Worm (Caenorhabditis elegans) whole organism, L3 larva: Measurements from ENCODE around the gene R166.3.

Experiments used
- R02D3.7 ChIP-seq: fragments of 150-350 bp; optimal IDR thresholded peaks from 2 replicates; lab custom pipeline; 2014; ENCODE audit warnings: missing biosample characterization, missing genetic modification characterization
- ZK546.5 ChIP-seq: sonication (generic microtip); optimal IDR thresholded peaks from 2 replicates; lab custom pipeline; 2017; ENCODE audit warnings: missing biosample characterization, missing genetic modification characterization
- aly-2 ChIP-seq: fragments of 150-350 bp; optimal IDR thresholded peaks from 2 replicates; lab custom pipeline; 2014; ENCODE audit warnings: missing biosample characterization, missing genetic modification characterization
- ama-1 ChIP-seq: fragments of 150-350 bp; optimal IDR thresholded peaks from 2 replicates; lab custom pipeline; 2018
- ceh-16 ChIP-seq: sonication (generic microtip); optimal IDR thresholded peaks from 2 replicates; lab custom pipeline; 2017; ENCODE audit warnings: missing biosample characterization, missing genetic modification characterization
- ceh-28 ChIP-seq: fragments of 150-350 bp; optimal IDR thresholded peaks from 2 replicates; lab custom pipeline; 2014; ENCODE audit warnings: missing biosample characterization, missing genetic modification reagents, missing genetic modification characterization
- ceh-82 ChIP-seq: fragments of 150-350 bp; optimal IDR thresholded peaks from 2 replicates; lab custom pipeline; 2014; ENCODE audit warnings: missing biosample characterization, missing genetic modification characterization
- ceh-9 ChIP-seq: sonication (generic microtip); optimal IDR thresholded peaks from 2 replicates; lab custom pipeline; 2018; ENCODE audit warnings: missing biosample characterization, missing genetic modification characterization
- daf-12 ChIP-seq: fragments of 150-350 bp; optimal IDR thresholded peaks from 2 replicates; lab custom pipeline; 2014; ENCODE audit warnings: missing biosample characterization, missing genetic modification reagents, missing genetic modification characterization
- egl-27 ChIP-seq: sonication (generic microtip); optimal IDR thresholded peaks from 4 replicates; lab custom pipeline; 2017; ENCODE audit warnings: missing biosample characterization, missing genetic modification reagents, missing genetic modification characterization
- egl-5 ChIP-seq: fragments of 150-350 bp; optimal IDR thresholded peaks from 2 replicates; lab custom pipeline; 2017; ENCODE audit warnings: missing biosample characterization, missing genetic modification reagents, missing genetic modification characterization, inconsistent platforms
- elt-1 ChIP-seq: fragments of 150-350 bp; optimal IDR thresholded peaks from 2 replicates; lab custom pipeline; 2014; ENCODE audit warnings: missing biosample characterization, missing genetic modification characterization
- elt-2 ChIP-seq: sonication (generic microtip); optimal IDR thresholded peaks from 2 replicates; lab custom pipeline; 2016; ENCODE audit warnings: missing genetic modification reagents, mild to moderate bottlenecking, missing genetic modification characterization, missing compliant biosample characterization
- elt-3 ChIP-seq, 3 experiments: fragments of 150-350 bp in 1 of 3; sonication (generic microtip) in 2 of 3; optimal IDR thresholded peaks; 2 replicates in 2 of 3; 4 replicates in 1 of 3; lab custom pipeline; 2014 to 2017; ENCODE audit warnings: missing biosample characterization in 3 of 3, missing genetic modification characterization in 3 of 3
- eor-1 ChIP-seq, 2 experiments: fragments of 150-350 bp; optimal IDR thresholded peaks; 2 replicates each; lab custom pipeline; 2014 to 2018; ENCODE audit warnings: missing biosample characterization in 2 of 2, missing genetic modification characterization in 2 of 2
- fkh-10 ChIP-seq: sonication (generic microtip); optimal IDR thresholded peaks from 2 replicates; lab custom pipeline; 2017; ENCODE audit warnings: missing biosample characterization, missing genetic modification reagents, missing genetic modification characterization
- fkh-2 ChIP-seq: fragments of 150-350 bp; optimal IDR thresholded peaks from 2 replicates; lab custom pipeline; 2014; ENCODE audit warnings: missing biosample characterization, missing genetic modification reagents, missing genetic modification characterization
- fos-1 ChIP-seq: fragments of 150-350 bp; optimal IDR thresholded peaks from 2 replicates; lab custom pipeline; 2014; ENCODE audit warnings: missing biosample characterization, missing genetic modification characterization
- hmg-11 ChIP-seq: sonication (generic microtip); optimal IDR thresholded peaks from 2 replicates; lab custom pipeline; 2016; ENCODE audit warnings: missing genetic modification characterization, missing compliant biosample characterization
- jun-1 ChIP-seq: fragments of 150-350 bp; optimal IDR thresholded peaks from 2 replicates; lab custom pipeline; 2014; ENCODE audit warnings: missing biosample characterization, missing genetic modification reagents, missing genetic modification characterization
- lin-15B ChIP-seq: fragments of 150-350 bp; optimal IDR thresholded peaks from 2 replicates; lab custom pipeline; 2014; ENCODE audit warnings: missing biosample characterization, missing genetic modification characterization
- lin-39 ChIP-seq: fragments of 150-350 bp; optimal IDR thresholded peaks from 2 replicates; lab custom pipeline; 2018; ENCODE audit warnings: missing biosample characterization, missing genetic modification reagents, missing genetic modification characterization
- lsy-12 ChIP-seq: sonication (generic microtip); optimal IDR thresholded peaks from 2 replicates; lab custom pipeline; 2016; ENCODE audit warnings: mild to moderate bottlenecking, missing genetic modification characterization, missing compliant biosample characterization
- mdl-1 ChIP-seq: fragments of 150-350 bp; optimal IDR thresholded peaks from 2 replicates; lab custom pipeline; 2014; ENCODE audit warnings: missing biosample characterization, missing genetic modification characterization
- mml-1 ChIP-seq: fragments of 150-350 bp; sonication (generic microtip); optimal IDR thresholded peaks from 3 replicates; lab custom pipeline; 2014; ENCODE audit warnings: missing biosample characterization, missing genetic modification characterization
- nfya-1 ChIP-seq: sonication (generic microtip); optimal IDR thresholded peaks from 2 replicates; lab custom pipeline; 2017; ENCODE audit warnings: missing genetic modification characterization, mild to moderate bottlenecking, missing compliant biosample characterization, antibody characterized with exemption, moderate library complexity; ENCODE audit not compliant: insufficient read depth
- nhr-11 ChIP-seq: fragments of 150-350 bp; optimal IDR thresholded peaks from 2 replicates; lab custom pipeline; 2014; ENCODE audit warnings: missing biosample characterization, missing genetic modification characterization
- nhr-12 ChIP-seq: fragments of 150-350 bp; optimal IDR thresholded peaks from 2 replicates; lab custom pipeline; 2014; ENCODE audit warnings: missing biosample characterization, missing genetic modification characterization
- nhr-23 ChIP-seq: fragments of 150-350 bp; optimal IDR thresholded peaks from 2 replicates; lab custom pipeline; 2014; ENCODE audit warnings: missing biosample characterization, missing genetic modification reagents, missing genetic modification characterization
- nhr-237 ChIP-seq: fragments of 150-350 bp; optimal IDR thresholded peaks from 2 replicates; lab custom pipeline; 2014; ENCODE audit warnings: missing biosample characterization, missing genetic modification characterization
- nhr-25 ChIP-seq: sonication (generic microtip); optimal IDR thresholded peaks from 2 replicates; lab custom pipeline; 2017; ENCODE audit warnings: missing biosample characterization, missing genetic modification characterization
- nhr-28 ChIP-seq: fragments of 150-350 bp; optimal IDR thresholded peaks from 2 replicates; lab custom pipeline; 2014; ENCODE audit warnings: missing biosample characterization, missing genetic modification characterization
- nhr-43 ChIP-seq: sonication (generic microtip); optimal IDR thresholded peaks from 2 replicates; lab custom pipeline; 2016; ENCODE audit warnings: mild to moderate bottlenecking, missing genetic modification characterization, missing compliant biosample characterization; ENCODE audit not compliant: poor library complexity, severe bottlenecking
- nhr-67 ChIP-seq: fragments of 150-350 bp; optimal IDR thresholded peaks from 2 replicates; lab custom pipeline; 2014; ENCODE audit warnings: missing biosample characterization, missing genetic modification characterization
- nhr-76 ChIP-seq: fragments of 150-350 bp; sonication (generic microtip); optimal IDR thresholded peaks from 5 replicates; lab custom pipeline; 2014; ENCODE audit warnings: missing biosample characterization, missing genetic modification characterization
- nhr-77 ChIP-seq: fragments of 150-350 bp; optimal IDR thresholded peaks from 2 replicates; lab custom pipeline; 2014; ENCODE audit warnings: missing biosample characterization, missing genetic modification characterization
- pha-4 ChIP-seq: fragments of 150-350 bp; optimal IDR thresholded peaks from 2 replicates; lab custom pipeline; 2014; ENCODE audit warnings: missing biosample characterization, missing genetic modification reagents, missing genetic modification characterization
- pqm-1 ChIP-seq: fragments of 150-350 bp; optimal IDR thresholded peaks from 2 replicates; lab custom pipeline; 2017; ENCODE audit warnings: missing biosample characterization, missing genetic modification characterization, inconsistent platforms
- sea-2 ChIP-seq: fragments of 150-350 bp; sonication (generic microtip); optimal IDR thresholded peaks from 4 replicates; lab custom pipeline; 2014; ENCODE audit warnings: missing biosample characterization, missing genetic modification reagents, missing genetic modification characterization
- skn-1 ChIP-seq: fragments of 150-350 bp; optimal IDR thresholded peaks from 2 replicates; lab custom pipeline; 2014; ENCODE audit warnings: missing biosample characterization, missing genetic modification characterization
- snpc-4 ChIP-seq: fragments of 150-350 bp; optimal IDR thresholded peaks from 2 replicates; lab custom pipeline; 2014; ENCODE audit warnings: missing biosample characterization, missing genetic modification characterization
- tbx-2 ChIP-seq: sonication (generic microtip); optimal IDR thresholded peaks from 2 replicates; lab custom pipeline; 2016; ENCODE audit warnings: mild to moderate bottlenecking, missing genetic modification characterization, missing compliant biosample characterization
- unc-39 ChIP-seq: sonication (generic microtip); optimal IDR thresholded peaks from 4 replicates; lab custom pipeline; 2017; ENCODE audit warnings: missing biosample characterization, missing genetic modification characterization
- unc-62 ChIP-seq: fragments of 150-350 bp; sonication (generic microtip); optimal IDR thresholded peaks from 4 replicates; lab custom pipeline; 2014; ENCODE audit warnings: missing biosample characterization, missing genetic modification reagents, missing genetic modification characterization
- zag-1 ChIP-seq: fragments of 150-350 bp; optimal IDR thresholded peaks from 2 replicates; lab custom pipeline; 2014; ENCODE audit warnings: missing biosample characterization, missing genetic modification characterization
- ztf-11 ChIP-seq: fragments of 150-350 bp; optimal IDR thresholded peaks from 2 replicates; lab custom pipeline; 2014; ENCODE audit warnings: missing biosample characterization, missing genetic modification characterization
- ztf-4 ChIP-seq: fragments of 150-350 bp; optimal IDR thresholded peaks from 2 replicates; lab custom pipeline; 2014; ENCODE audit warnings: missing biosample characterization, missing genetic modification characterization

The R166.3 gene

DNA sequence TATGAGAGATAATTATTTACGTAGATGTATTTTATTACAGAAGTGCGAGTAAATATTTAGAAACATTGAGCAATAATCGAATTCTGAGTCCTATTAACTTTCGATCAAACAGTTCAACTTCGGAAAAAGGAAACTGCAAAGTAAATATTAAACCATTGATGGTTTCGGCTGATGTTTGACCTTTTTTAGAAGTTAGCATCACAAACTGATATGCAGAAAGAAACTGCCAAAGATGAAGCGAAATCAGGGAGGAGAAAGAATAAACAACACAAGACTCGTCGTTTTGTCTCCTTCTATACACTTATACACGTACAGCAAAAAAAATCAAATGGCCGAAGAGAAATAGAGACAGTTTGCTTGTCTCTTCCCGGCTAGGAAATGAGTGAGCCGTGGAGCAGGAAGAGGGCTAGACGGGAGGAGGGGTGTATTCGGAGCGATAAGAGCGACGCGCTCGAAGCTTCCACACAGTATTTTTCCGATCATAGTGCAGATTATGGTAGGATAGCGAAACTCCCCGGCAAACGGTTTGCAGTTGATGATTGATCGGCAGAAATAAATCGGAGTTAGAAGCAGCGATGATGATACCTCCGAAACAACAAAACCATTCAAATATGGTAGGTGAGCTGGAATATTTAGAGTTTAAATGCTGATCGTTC lies 17.5 kb upstream of the R166.3 start:
- peak; percentile 2 for TF ChIP-seq pqm-1 (tag; lab: Kevin White, UChicago)
- no peak for TF ChIP-seq nhr-43 (tag; lab: Kevin White, UChicago)
- TF ChIP-seq nfya-1: peak; percentile 34
- TF ChIP-seq ama-1 (lab: Kevin White, UChicago): peak; percentile 90
- no peak for TF ChIP-seq fkh-2 (tag; lab: Kevin White, UChicago)
- peak; percentile 69 for TF ChIP-seq pha-4 (tag; lab: Kevin White, UChicago)
- TF ChIP-seq, all 47 proteins: peak for 4

DNA sequence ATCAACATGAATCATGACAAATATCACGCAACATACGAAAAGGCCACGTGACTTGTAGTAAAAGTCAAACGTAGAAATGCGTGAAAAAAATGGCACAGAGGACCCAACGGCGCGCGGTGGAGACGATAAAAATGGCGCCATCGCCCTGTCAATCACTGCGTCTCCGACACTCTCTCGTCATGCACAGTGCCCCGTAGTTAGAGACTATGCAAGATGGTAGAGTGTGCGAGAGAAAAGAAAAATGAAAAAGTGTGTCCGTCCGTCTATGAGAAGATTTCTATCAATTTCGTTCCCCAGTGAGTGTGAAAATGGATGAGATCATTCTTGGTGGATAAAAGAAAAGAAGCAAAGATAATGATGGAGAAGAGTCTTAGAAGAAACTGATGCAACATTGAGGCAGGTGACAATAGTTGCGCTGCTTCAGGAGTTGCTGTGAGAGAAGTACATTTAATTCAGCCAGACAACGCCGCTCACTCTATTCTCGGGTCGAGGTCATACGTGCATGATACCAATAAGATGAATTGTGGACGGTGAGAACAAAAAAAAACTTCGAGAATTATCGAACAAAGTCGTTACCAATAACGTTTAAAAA lies 16.4 kb upstream of the R166.3 start:
- peak; percentile 79 for TF ChIP-seq nhr-25 (tag; lab: Kevin White, UChicago)
- TF ChIP-seq pha-4 (tag; lab: Kevin White, UChicago): peak; percentile 55
- no peak for TF ChIP-seq zag-1 (tag; lab: Kevin White, UChicago)
- no peak for TF ChIP-seq nhr-237 (tag; lab: Kevin White, UChicago)
- no peak for TF ChIP-seq pqm-1 (tag; lab: Kevin White, UChicago)
- TF ChIP-seq nfya-1: peak; percentile 23
- TF ChIP-seq unc-62 (GFP tag; lab: Kevin White, UChicago): peak; percentile 71
- TF ChIP-seq unc-39 (tag; lab: Kevin White, UChicago): no peak
- TF ChIP-seq nhr-23 (tag; lab: Kevin White, UChicago): peak; percentile 31
- peak; percentile 12 for TF ChIP-seq snpc-4
- TF ChIP-seq ztf-11 (tag; lab: Kevin White, UChicago): no peak
- peak; percentile 52 for TF ChIP-seq ama-1 (lab: Kevin White, UChicago)
- TF ChIP-seq fkh-10 (GFP tag; lab: Kevin White, UChicago): no peak
- TF ChIP-seq nhr-67: no peak
- TF ChIP-seq ztf-4 (tag; lab: Kevin White, UChicago): peak; percentile 78
- no peak for TF ChIP-seq mdl-1 (tag; lab: Kevin White, UChicago)
- TF ChIP-seq skn-1: no peak
- TF ChIP-seq elt-3 (tag; optimal IDR thresholded peaks at IDR 0.05; lab: Kevin White, UChicago): peak in 1 of 3 experiments; percentile 47
- no peak for TF ChIP-seq daf-12 (tag; lab: Kevin White, UChicago)
- no peak for TF ChIP-seq egl-27 (tag; lab: Kevin White, UChicago)
- TF ChIP-seq R02D3.7: peak; percentile 17
- TF ChIP-seq ceh-9 (tag; lab: Kevin White, UChicago): no peak
- TF ChIP-seq fos-1 (tag; lab: Kevin White, UChicago): peak; percentile 34
- no peak for TF ChIP-seq nhr-12 (tag; lab: Kevin White, UChicago)
- TF ChIP-seq ceh-82 (tag; lab: Kevin White, UChicago): no peak
- TF ChIP-seq lin-39 (tag; lab: Kevin White, UChicago): no peak
- no peak for TF ChIP-seq nhr-76
- TF ChIP-seq elt-2 (tag; lab: Kevin White, UChicago): peak; percentile 68
- no peak for TF ChIP-seq eor-1 (tag; optimal IDR thresholded peaks at IDR 0.05; lab: Kevin White, UChicago)
- TF ChIP-seq lin-15B (tag; lab: Kevin White, UChicago): peak; percentile 25
- TF ChIP-seq mml-1: no peak
- no peak for TF ChIP-seq sea-2 (GFP tag; lab: Kevin White, UChicago)
- TF ChIP-seq nhr-77 (tag; lab: Kevin White, UChicago): no peak
- no peak for TF ChIP-seq nhr-28 (tag; lab: Kevin White, UChicago)
- no peak for TF ChIP-seq aly-2
- no peak for TF ChIP-seq egl-5
- TF ChIP-seq elt-1 (tag; lab: Kevin White, UChicago): no peak
- no peak for TF ChIP-seq ceh-28
- no peak for TF ChIP-seq ceh-16 (tag; lab: Kevin White, UChicago)
- TF ChIP-seq ZK546.5 (tag; lab: Kevin White, UChicago): no peak
- TF ChIP-seq nhr-11 (tag; lab: Kevin White, UChicago): peak; percentile 47
- TF ChIP-seq nhr-43 (tag; lab: Kevin White, UChicago): peak; percentile 38
- TF ChIP-seq tbx-2 (tag; lab: Kevin White, UChicago): peak; percentile 19
- TF ChIP-seq hmg-11: peak; percentile 28
- no peak for TF ChIP-seq jun-1 (tag; lab: Kevin White, UChicago)
- no peak for TF ChIP-seq lsy-12 (tag; lab: Kevin White, UChicago)
- no peak for TF ChIP-seq fkh-2 (tag; lab: Kevin White, UChicago)
